Worm (Caenorhabditis elegans) whole organism, late embryonic: ENCODE results near the gene R10E9.3.

ENCODE experiments used
- C38D4.7 ChIP-seq: fragments of 200-800 bp; sonication (Bioruptor generic); optimal IDR thresholded peaks from 2 replicates; lab custom pipeline; 2018; ENCODE audit warnings: mild to moderate bottlenecking, missing genetic modification characterization, moderate library complexity, missing compliant biosample characterization
- F13H6.1 ChIP-seq: sonication (generic microtip); optimal IDR thresholded peaks from 2 replicates; lab custom pipeline; 2016; ENCODE audit warnings: missing genetic modification characterization, missing compliant biosample characterization
- ceh-22 ChIP-seq: sonication (generic microtip); optimal IDR thresholded peaks from 2 replicates; lab custom pipeline; 2017; ENCODE audit warnings: missing biosample characterization, missing genetic modification characterization
- ceh-30 ChIP-seq: fragments of 150-350 bp; optimal IDR thresholded peaks from 2 replicates; lab custom pipeline; 2014; ENCODE audit warnings: missing biosample characterization, missing genetic modification characterization
- ceh-48 ChIP-seq: sonication (generic microtip); optimal IDR thresholded peaks from 2 replicates; lab custom pipeline; 2016; ENCODE audit warnings: missing genetic modification characterization, inconsistent platforms, missing compliant biosample characterization
- ceh-9 ChIP-seq: sonication (generic microtip); optimal IDR thresholded peaks from 2 replicates; lab custom pipeline; 2016; ENCODE audit warnings: mild to moderate bottlenecking, missing genetic modification characterization, inconsistent platforms, missing compliant biosample characterization
- dmd-4 ChIP-seq: sonication (generic microtip); optimal IDR thresholded peaks from 2 replicates; lab custom pipeline; 2016; ENCODE audit warnings: borderline replicate concordance, missing genetic modification characterization, missing compliant biosample characterization
- elt-2 ChIP-seq: sonication (generic microtip); optimal IDR thresholded peaks from 2 replicates; lab custom pipeline; 2016; ENCODE audit warnings: missing genetic modification reagents, missing genetic modification characterization, missing compliant biosample characterization
- elt-4 ChIP-seq: sonication (generic microtip); optimal IDR thresholded peaks from 2 replicates; lab custom pipeline; 2016; ENCODE audit warnings: missing genetic modification characterization, missing compliant biosample characterization
- hlh-30 ChIP-seq: sonication (generic microtip); optimal IDR thresholded peaks from 2 replicates; lab custom pipeline; 2017; ENCODE audit warnings: antibody characterized with exemption, missing genetic modification characterization, missing compliant biosample characterization; ENCODE audit not compliant: insufficient read depth
- pha-4 ChIP-seq: fragments of 150-350 bp; optimal IDR thresholded peaks from 2 replicates; lab custom pipeline; 2018; ENCODE audit warnings: missing biosample characterization, missing genetic modification reagents, missing genetic modification characterization
- tbx-7 ChIP-seq: sonication (generic microtip); optimal IDR thresholded peaks from 2 replicates; lab custom pipeline; 2016; ENCODE audit warnings: missing genotype, missing genetic modification characterization, missing compliant biosample characterization

DNA sequence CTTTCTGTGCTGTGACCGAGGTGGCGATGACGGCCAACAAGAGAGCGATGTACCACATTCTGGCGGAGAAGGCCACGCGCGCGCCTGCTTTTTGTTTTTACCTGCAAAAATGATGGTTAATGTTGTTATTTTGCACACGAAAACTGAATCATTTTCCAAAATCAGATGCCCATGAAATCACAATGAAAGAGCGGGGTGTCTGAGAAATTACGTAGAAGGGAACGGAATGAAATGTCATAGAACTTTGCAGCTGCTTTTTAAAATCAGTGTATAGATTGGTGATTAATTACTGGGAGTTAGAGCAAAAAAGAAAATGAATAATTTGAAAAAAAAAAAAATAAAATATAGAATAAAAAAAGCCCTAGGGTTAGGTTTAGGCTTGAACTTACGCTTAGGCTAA, 24.2 kb upstream of the R10E9.3 start, which contains the start of gene npl-10:
- TF ChIP-seq ceh-48 (tag; lab: Kevin White, UChicago) (no peak), ceh-30 (tag; lab: Kevin White, UChicago) (no peak), ceh-9 (tag; lab: Kevin White, UChicago) (no peak), pha-4 (tag; lab: Kevin White, UChicago) (no peak), elt-4 (tag; lab: Kevin White, UChicago) (no peak), hlh-30 (no peak), elt-2 (tag; lab: Kevin White, UChicago) (no peak), dmd-4 (no peak), F13H6.1 (tag; lab: Kevin White, UChicago) (no peak), ceh-22 (no peak), tbx-7 (tag; lab: Kevin White, UChicago) (no peak), C38D4.7 (GFP tag; lab: Kevin White, UChicago) (no peak)
